Worm (Caenorhabditis elegans): Measurements from ENCODE around the gene zzz-1.
A peak's percentile ranks its signal among the peaks of the same experiment; 100 is the strongest.

zzz-1 gene

DNA sequence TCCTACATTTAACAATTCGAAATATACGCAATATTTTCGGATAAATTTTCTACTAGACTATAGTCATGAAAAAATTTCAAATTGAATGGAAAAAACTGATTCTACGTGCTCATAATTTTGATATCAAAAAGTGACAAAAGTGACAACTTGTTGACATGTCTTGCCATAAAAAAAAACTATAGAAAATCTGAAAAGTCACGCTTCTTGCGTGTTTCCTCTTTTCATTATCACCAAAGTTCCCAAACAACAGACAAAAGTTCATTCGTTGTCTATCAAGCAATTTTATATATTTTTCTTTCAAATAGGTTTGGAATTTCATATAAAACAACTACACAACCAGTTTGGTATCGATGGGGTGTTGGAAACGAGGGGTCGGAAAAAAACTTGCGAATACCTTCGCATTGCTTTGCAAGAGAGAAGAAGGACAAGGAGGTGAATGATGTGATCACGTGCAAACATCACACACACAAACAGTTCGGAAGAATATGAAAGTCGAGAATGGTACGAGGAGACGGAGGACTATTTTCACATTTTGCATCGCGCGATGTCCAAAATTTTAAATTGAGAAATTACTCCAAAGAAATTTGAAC is 49.8 kb downstream of the zzz-1 start:
- TF ChIP-seq nhr-19 (GFP tag; conservative IDR thresholded peaks at IDR 0.05), result 0 out of 2 replicates have a peak, but pooled peaks have one; percentile 5
- peak; percentile 43 for TF ChIP-seq snu-23 (GFP tag; optimal IDR thresholded peaks at IDR 0.05)
- TF ChIP-seq blmp-1 (tag; optimal IDR thresholded peaks at IDR 0.05), result peak; percentile 76
- peak; percentile 46 for TF ChIP-seq nhr-71 (tag; optimal IDR thresholded peaks at IDR 0.05)
- no peak for TF ChIP-seq egl-13 (tag; optimal IDR thresholded peaks at IDR 0.05)
- TF ChIP-seq mdl-1 (tag; optimal IDR thresholded peaks at IDR 0.05), result peak in 1 of 2 experiments; percentile 24
- no peak for TF ChIP-seq efl-1 (optimal IDR thresholded peaks at IDR 0.05)
- peak in 1 of 2 experiments; percentile 75 for TF ChIP-seq efl-1 (GFP tag; optimal IDR thresholded peaks at IDR 0.05 in 1 of 2)
- TF ChIP-seq nhr-20 (tag; optimal IDR thresholded peaks at IDR 0.05), result peak; percentile 45
- TF ChIP-seq nhr-90 (tag; optimal IDR thresholded peaks at IDR 0.05; ENCODE audit: poor library complexity), result peak; percentile 21
- no peak for TF ChIP-seq lsy-2 (tag; optimal IDR thresholded peaks at IDR 0.05)
- peak in 3 of 6 experiments; percentile 8 to 42 (median 32) for TF ChIP-seq elt-3 (tag; optimal IDR thresholded peaks at IDR 0.05)
- TF ChIP-seq lin-35 (GFP tag; optimal IDR thresholded peaks at IDR 0.05), result peak in 1 of 2 experiments; percentile 49
- TF ChIP-seq nhr-85 (tag), result peak; percentile 88
- TF ChIP-seq sup-37 (GFP tag; optimal IDR thresholded peaks at IDR 0.05), result no peak
- TF ChIP-seq snpc-4 (tag; optimal IDR thresholded peaks at IDR 0.05), result no peak
- TF ChIP-seq lin-14 (GFP tag; optimal IDR thresholded peaks at IDR 0.05), result peak; percentile 57
- TF ChIP-seq mep-1 (tag; optimal IDR thresholded peaks at IDR 0.05), result peak; percentile 10
- no peak for TF ChIP-seq hpl-2 (GFP tag; optimal IDR thresholded peaks at IDR 0.05)
- TF ChIP-seq hlh-17 (GFP tag; optimal IDR thresholded peaks at IDR 0.05; ENCODE audit: borderline replicate concordance), result no peak

DNA sequence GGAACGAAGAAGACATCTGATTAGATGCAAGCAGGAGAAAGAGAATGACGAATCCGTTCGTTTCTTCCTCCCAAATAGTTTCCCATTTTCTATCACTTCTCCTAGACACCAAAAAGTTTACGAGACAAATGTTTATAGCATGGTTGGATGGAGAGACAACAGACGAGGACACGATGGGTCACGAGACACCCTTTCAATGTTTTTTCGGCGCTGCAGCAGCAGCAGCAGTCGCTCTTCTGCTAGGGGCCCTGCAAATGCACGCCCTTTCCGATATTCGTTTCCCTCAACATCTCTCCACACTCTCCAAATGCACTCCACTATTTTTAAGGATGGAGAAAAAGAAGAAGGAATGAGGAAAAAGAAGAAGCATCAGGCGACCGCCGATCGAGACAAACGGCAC is 50.6 kb downstream of the zzz-1 start:
- TF ChIP-seq pag-3 (tag; optimal IDR thresholded peaks at IDR 0.05; ENCODE audit: borderline replicate concordance, insufficient read depth) (peak; percentile 34), nhr-85 (tag) (peak; percentile 84), lin-14 (GFP tag; optimal IDR thresholded peaks at IDR 0.05) (peak; percentile 99), sup-37 (GFP tag; optimal IDR thresholded peaks at IDR 0.05) (peak; percentile 73), snu-23 (GFP tag; optimal IDR thresholded peaks at IDR 0.05) (peak; percentile 87), xbp-1 (tag; optimal IDR thresholded peaks at IDR 0.05) (peak; percentile 75), nhr-20 (tag; optimal IDR thresholded peaks at IDR 0.05) (peak; percentile 93), nhr-90 (tag; optimal IDR thresholded peaks at IDR 0.05; ENCODE audit: poor library complexity) (peak; percentile 31), nhr-47 (tag; optimal IDR thresholded peaks at IDR 0.05) (peak; percentile 89), unc-98 (GFP tag; IDR thresholded peaks at IDR 0.05) (peak; percentile 5; the same call in 1 of the 2 replicates), jun-1 (tag; optimal IDR thresholded peaks at IDR 0.05) (peak; percentile 59), pax-3 (tag; optimal IDR thresholded peaks at IDR 0.05) (peak; percentile 55), ceh-90 (tag; optimal IDR thresholded peaks at IDR 0.05) (no peak), Y116A8C.19 (tag; optimal IDR thresholded peaks at IDR 0.05; ENCODE audit: borderline replicate concordance) (no peak), lin-39 (tag; optimal IDR thresholded peaks at IDR 0.05) (peak; percentile 68), rnt-1 (tag; optimal IDR thresholded peaks at IDR 0.05) (peak; percentile 88), egl-27 (tag; optimal IDR thresholded peaks at IDR 0.05) (peak in 1 of 2 experiments; percentile 24), irx-1 (tag; optimal IDR thresholded peaks at IDR 0.05) (peak; percentile 77), aly-2 (tag; optimal IDR thresholded peaks at IDR 0.05) (no peak), dpl-1 (GFP tag; optimal IDR thresholded peaks at IDR 0.05) (peak in 2 of 3 experiments; percentile 28 to 33), ceh-8 (GFP tag; optimal IDR thresholded peaks at IDR 0.05) (peak; percentile 31), blmp-1 (tag; optimal IDR thresholded peaks at IDR 0.05) (peak; percentile 36), lin-35 (GFP tag; optimal IDR thresholded peaks at IDR 0.05) (peak; percentile 39 to 42), zip-4 (GFP tag; optimal IDR thresholded peaks at IDR 0.05) (peak; percentile 47), C04F5.9 (tag; optimal IDR thresholded peaks at IDR 0.05) (peak; percentile 1), nhr-71 (tag; optimal IDR thresholded peaks at IDR 0.05) (peak; percentile 96), unc-62 (GFP tag; optimal IDR thresholded peaks at IDR 0.05) (no peak), fkh-4 (tag; optimal IDR thresholded peaks at IDR 0.05; ENCODE audit: borderline replicate concordance) (peak; percentile 51), ceh-82 (tag; optimal IDR thresholded peaks at IDR 0.05) (peak; percentile 28 to 80 (median 60)), nhr-19 (GFP tag; conservative IDR thresholded peaks at IDR 0.05) (peak; percentile 87), sox-4 (tag; optimal IDR thresholded peaks at IDR 0.05) (peak; percentile 13), mep-1 (tag; optimal IDR thresholded peaks at IDR 0.05) (peak; percentile 75), fkh-10 (GFP tag; optimal IDR thresholded peaks at IDR 0.05) (peak; percentile 89), nhr-76 (tag; optimal IDR thresholded peaks at IDR 0.05) (no peak), nhr-84 (tag; optimal IDR thresholded peaks at IDR 0.05) (no peak), tbx-2 (tag; optimal IDR thresholded peaks at IDR 0.05) (peak; percentile 92), skn-1 (tag; optimal IDR thresholded peaks at IDR 0.05) (peak; percentile 71), ets-5 (GFP tag; IDR thresholded peaks at IDR 0.05) (no peak)

Measured in whole organism, L1 larva.